Worm (Caenorhabditis elegans): ENCODE measurements around the gene bus-12.
A peak's percentile ranks its signal among the peaks of the same experiment; 100 is the strongest.

bus-12 gene

ce11 chrIV:13289321-13289720, 33.3 kb downstream of the bus-12 start, which contains the start of gene Y67H2A.10:
Gene Y67H2A.10, minus strand, starts transcription at chrIV:13289504.
- TF ChIP-seq unc-120 (tag; optimal IDR thresholded peaks at IDR 0.05; ENCODE audit: poor library complexity, severe bottlenecking) = peak; percentile 83
- TF ChIP-seq ceh-39 (tag; optimal IDR thresholded peaks at IDR 0.05) = no peak

ce11 chrIV:13290239-13290638, 34.3 kb downstream of the bus-12 start:
- TF ChIP-seq nhr-237 (tag; optimal IDR thresholded peaks at IDR 0.05) (no peak), sptf-1 (tag; optimal IDR thresholded peaks at IDR 0.05) (no peak), hlh-1 (tag; optimal IDR thresholded peaks at IDR 0.05) (no peak), zip-8 (tag; optimal IDR thresholded peaks at IDR 0.05) (no peak), elt-1 (tag; optimal IDR thresholded peaks at IDR 0.05; ENCODE audit: borderline replicate concordance, insufficient read depth) (no peak), ceh-83 (GFP tag; optimal IDR thresholded peaks at IDR 0.05) (no peak), nhr-2 (tag; optimal IDR thresholded peaks at IDR 0.05) (no peak), M03D4.4 (tag; optimal IDR thresholded peaks at IDR 0.05) (no peak), mls-2 (tag; optimal IDR thresholded peaks at IDR 0.05) (no peak), sem-2 (GFP tag; optimal IDR thresholded peaks at IDR 0.05) (no peak), unc-62 (GFP tag; optimal IDR thresholded peaks at IDR 0.05) (no peak), elt-3 (tag; optimal IDR thresholded peaks at IDR 0.05) (no peak), mep-1 (tag; optimal IDR thresholded peaks at IDR 0.05) (no peak), lin-32 (GFP tag; optimal IDR thresholded peaks at IDR 0.05) (no peak), nhr-76 (tag; optimal IDR thresholded peaks at IDR 0.05) (no peak), cnd-1 (tag; optimal IDR thresholded peaks at IDR 0.05) (no peak), lsy-2 (tag; optimal IDR thresholded peaks at IDR 0.05) (no peak), ztf-11 (tag; optimal IDR thresholded peaks at IDR 0.05) (no peak), lin-13 (tag; optimal IDR thresholded peaks at IDR 0.05) (no peak), ceh-39 (tag; optimal IDR thresholded peaks at IDR 0.05) (no peak)

ce11 chrIV:13297746-13298145, 41.8 kb downstream of the bus-12 start, which contains the start of the genes Y67H2A.2 and micu-1:
Gene Y67H2A.2, minus strand, starts transcription at chrIV:13297819.
Gene micu-1, plus strand, starts transcription at chrIV:13297926.
- TF ChIP-seq pha-4 (tag; optimal IDR thresholded peaks at IDR 0.05) = peak; percentile 74
- TF ChIP-seq nhr-76 (tag; optimal IDR thresholded peaks at IDR 0.05) = no peak
- TF ChIP-seq lsy-2 (tag; optimal IDR thresholded peaks at IDR 0.05) = peak; percentile 71
- no peak for TF ChIP-seq flh-1 (GFP tag; optimal IDR thresholded peaks at IDR 0.05)
- TF ChIP-seq ztf-11 (tag; optimal IDR thresholded peaks at IDR 0.05) = peak; percentile 11
- TF ChIP-seq blmp-1 (tag; optimal IDR thresholded peaks at IDR 0.05) = no peak
- TF ChIP-seq nhr-2 (tag; optimal IDR thresholded peaks at IDR 0.05) = no peak
- TF ChIP-seq nhr-237 (tag; optimal IDR thresholded peaks at IDR 0.05) = no peak
- TF ChIP-seq unc-39 (tag; optimal IDR thresholded peaks at IDR 0.05) = no peak
- TF ChIP-seq ceh-39 (tag; optimal IDR thresholded peaks at IDR 0.05) = peak; percentile 61
- no peak for TF ChIP-seq drap-1 (GFP tag; optimal IDR thresholded peaks at IDR 0.05)
- no peak for TF ChIP-seq unc-62 (GFP tag; optimal IDR thresholded peaks at IDR 0.05)
- no peak for TF ChIP-seq nhr-28 (tag; optimal IDR thresholded peaks at IDR 0.05)
- TF ChIP-seq zip-8 (tag; optimal IDR thresholded peaks at IDR 0.05) = no peak
- TF ChIP-seq sem-2 (GFP tag; optimal IDR thresholded peaks at IDR 0.05) = no peak
- no peak for TF ChIP-seq bed-3 (GFP tag; optimal IDR thresholded peaks at IDR 0.05)
- peak; percentile 5 for TF ChIP-seq mep-1 (tag; optimal IDR thresholded peaks at IDR 0.05)
- no peak for TF ChIP-seq snpc-4 (tag; optimal IDR thresholded peaks at IDR 0.05)
- no peak for TF ChIP-seq elt-1 (tag; optimal IDR thresholded peaks at IDR 0.05; ENCODE audit: borderline replicate concordance, insufficient read depth)
- TF ChIP-seq ces-1 (GFP tag; optimal IDR thresholded peaks at IDR 0.05) = peak; percentile 99
- TF ChIP-seq cnd-1 (tag; optimal IDR thresholded peaks at IDR 0.05) = no peak
- no peak for TF ChIP-seq tbx-8 (GFP tag; optimal IDR thresholded peaks at IDR 0.05)
- no peak for TF ChIP-seq ceh-83 (GFP tag; optimal IDR thresholded peaks at IDR 0.05)
- TF ChIP-seq nhr-12 (tag; optimal IDR thresholded peaks at IDR 0.05) = no peak
- no peak for TF ChIP-seq lin-13 (tag; optimal IDR thresholded peaks at IDR 0.05)
- TF ChIP-seq ham-2 (GFP tag; optimal IDR thresholded peaks at IDR 0.05) = no peak
- no peak for TF ChIP-seq hlh-1 (tag; optimal IDR thresholded peaks at IDR 0.05)
- TF ChIP-seq unc-120 (tag; optimal IDR thresholded peaks at IDR 0.05; ENCODE audit: poor library complexity, severe bottlenecking) = no peak
- TF ChIP-seq mls-2 (tag; optimal IDR thresholded peaks at IDR 0.05) = peak; percentile 59
- TF ChIP-seq ceh-43 (GFP tag; optimal IDR thresholded peaks at IDR 0.05) = peak; percentile 37
- TF ChIP-seq mab-5 (tag; optimal IDR thresholded peaks at IDR 0.05) = no peak
- TF ChIP-seq sptf-1 (tag; optimal IDR thresholded peaks at IDR 0.05) = peak; percentile 30
- no peak for TF ChIP-seq lin-32 (GFP tag; optimal IDR thresholded peaks at IDR 0.05)
- no peak for TF ChIP-seq elt-3 (tag; optimal IDR thresholded peaks at IDR 0.05)
- no peak for TF ChIP-seq M03D4.4 (tag; optimal IDR thresholded peaks at IDR 0.05)

All from whole organism, mixed stage, embryonic.